Fruit fly (Drosophila melanogaster) whole organism, embryonic: ENCODE results near the gene Blm.
A peak's percentile ranks its signal among the peaks of the same experiment; 100 is the strongest.

Experiments
- Antp ChIP-seq: fragments of 200-800 bp; sonication (Bioruptor generic); optimal IDR thresholded peaks from 3 replicates; lab custom pipeline; 2016; ENCODE audit warnings: missing biosample characterization, missing genetic modification characterization
- B-H2 ChIP-seq: fragments of 200-800 bp; sonication (Bioruptor generic); optimal IDR thresholded peaks from 2 replicates; lab custom pipeline; 2018; ENCODE audit warnings: missing biosample characterization, mild to moderate bottlenecking, missing genetic modification characterization
- CG1024 ChIP-seq: fragments of 200-800 bp; sonication (Bioruptor generic); IDR thresholded peaks from 2 replicates; pipeline ENCODE4 v1.3.6; 2022; ENCODE audit warnings: missing biosample characterization, missing genetic modification characterization
- CG11456 ChIP-seq: fragments of 200-800 bp; sonication (Bioruptor generic); IDR thresholded peaks from 3 replicates; pipeline ENCODE4 v1.3.6; 2022; ENCODE audit warnings: missing biosample characterization, missing genetic modification characterization
- CG12104 ChIP-seq: fragments of 200-800 bp; sonication (Bioruptor generic); optimal IDR thresholded peaks from 3 replicates; lab custom pipeline; 2016; ENCODE audit warnings: missing biosample characterization, missing genetic modification characterization
- CG12769 ChIP-seq: fragments of 200-800 bp; sonication (Bioruptor generic); optimal IDR thresholded peaks from 2 replicates; lab custom pipeline; 2019; ENCODE audit warnings: missing biosample characterization, mild to moderate bottlenecking, missing genetic modification characterization, moderate library complexity
- CG12942 ChIP-seq: fragments of 200-800 bp; sonication (Bioruptor generic); optimal IDR thresholded peaks from 3 replicates; lab custom pipeline; 2016; ENCODE audit warnings: missing biosample characterization, missing genetic modification characterization
- CG13287 ChIP-seq: fragments of 200-800 bp; sonication (Bioruptor generic); IDR thresholded peaks from 2 replicates; pipeline ENCODE4 v1.3.6; 2022; ENCODE audit warnings: missing biosample characterization, missing genetic modification characterization; ENCODE audit not compliant: partially characterized antibody
- CG13296 ChIP-seq: fragments of 200-800 bp; sonication (Bioruptor generic); optimal IDR thresholded peaks from 3 replicates; lab custom pipeline; 2018; ENCODE audit warnings: missing biosample characterization, mild to moderate bottlenecking, missing genetic modification characterization
- CG14710 ChIP-seq: fragments of 200-800 bp; sonication (Bioruptor generic); optimal IDR thresholded peaks from 3 replicates; lab custom pipeline; 2019; ENCODE audit warnings: missing biosample characterization, mild to moderate bottlenecking, missing genetic modification characterization, moderate library complexity
- CG1602 ChIP-seq: fragments of 200-800 bp; sonication (Bioruptor generic); optimal IDR thresholded peaks from 3 replicates; lab custom pipeline; 2016; ENCODE audit warnings: missing biosample characterization, missing genetic modification characterization
- CG1647 ChIP-seq: fragments of 200-800 bp; sonication (Bioruptor generic); optimal IDR thresholded peaks from 3 replicates; lab custom pipeline; 2016; ENCODE audit warnings: missing biosample characterization, missing genetic modification characterization
- CG3847 ChIP-seq: fragments of 200-800 bp; sonication (Bioruptor generic); IDR thresholded peaks from 2 replicates; pipeline ENCODE4 v1.3.6; 2022; ENCODE audit warnings: missing biosample characterization, missing genetic modification characterization
- CG4707 ChIP-seq: fragments of 200-800 bp; sonication (Bioruptor generic); optimal IDR thresholded peaks from 2 replicates; lab custom pipeline; 2018; ENCODE audit warnings: missing biosample characterization, mild to moderate bottlenecking, missing genetic modification characterization, moderate library complexity
- CG4820 ChIP-seq: fragments of 200-800 bp; sonication (Bioruptor generic); optimal IDR thresholded peaks from 3 replicates; lab custom pipeline; 2016; ENCODE audit warnings: missing biosample characterization, missing genetic modification characterization
- CG6272 ChIP-seq: fragments of 200-800 bp; sonication (Bioruptor generic); IDR thresholded peaks from 2 replicates; pipeline ENCODE4 v1.3.6; 2022; ENCODE audit warnings: missing biosample characterization, missing genetic modification characterization
- CG6765 ChIP-seq: fragments of 200-800 bp; sonication (Bioruptor generic); optimal IDR thresholded peaks from 3 replicates; lab custom pipeline; 2017; ENCODE audit warnings: missing biosample characterization, mild to moderate bottlenecking, missing genetic modification characterization
- CG7987 ChIP-seq: fragments of 200-800 bp; sonication (Bioruptor generic); optimal IDR thresholded peaks from 2 replicates; lab custom pipeline; 2018; ENCODE audit warnings: missing biosample characterization, mild to moderate bottlenecking, missing genetic modification characterization, moderate library complexity
- CG9609 ChIP-seq: fragments of 200-800 bp; sonication (Bioruptor generic); optimal IDR thresholded peaks from 3 replicates; lab custom pipeline; 2016; ENCODE audit warnings: missing biosample characterization, missing genetic modification characterization
- D19B ChIP-seq: fragments of 200-800 bp; sonication (Bioruptor generic); optimal IDR thresholded peaks from 2 replicates; lab custom pipeline; 2017; ENCODE audit warnings: missing biosample characterization, mild to moderate bottlenecking, missing genetic modification characterization
- Dll ChIP-seq: fragments of 200-800 bp; sonication (Bioruptor generic); IDR thresholded peaks from 4 replicates; pipeline ENCODE4 v1.3.6; 2022; ENCODE audit warnings: missing biosample characterization, missing genetic modification characterization; ENCODE audit not compliant: partially characterized antibody
- Gsc ChIP-seq: fragments of 200-800 bp; sonication (Bioruptor generic); IDR thresholded peaks from 2 replicates; pipeline ENCODE4 v1.3.6; 2022; ENCODE audit warnings: missing biosample characterization, missing genetic modification characterization
- HHEX ChIP-seq: fragments of 200-800 bp; sonication (Bioruptor generic); optimal IDR thresholded peaks from 3 replicates; lab custom pipeline; 2017; ENCODE audit warnings: missing biosample characterization, mild to moderate bottlenecking, missing genetic modification characterization, missing genetic modification reagents
- HLH3B ChIP-seq: fragments of 200-800 bp; sonication (Bioruptor generic); IDR thresholded peaks from 2 replicates; pipeline ENCODE4 v1.3.6; 2022; ENCODE audit warnings: missing biosample characterization, missing genetic modification characterization
- Hey ChIP-seq: fragments of 200-800 bp; sonication (Bioruptor generic); optimal IDR thresholded peaks from 3 replicates; lab custom pipeline; 2018; ENCODE audit warnings: missing biosample characterization, mild to moderate bottlenecking, missing genetic modification characterization
- MESR4 ChIP-seq: fragments of 200-800 bp; sonication (Bioruptor generic); optimal IDR thresholded peaks from 2 replicates; lab custom pipeline; 2018; ENCODE audit warnings: missing biosample characterization, mild to moderate bottlenecking, missing genetic modification characterization, moderate library complexity
- MTF-1 ChIP-seq: fragments of 200-800 bp; sonication (Bioruptor generic); optimal IDR thresholded peaks from 2 replicates; lab custom pipeline; 2018; ENCODE audit warnings: missing biosample characterization, mild to moderate bottlenecking, missing genetic modification characterization, borderline replicate concordance
- Opbp ChIP-seq: fragments of 200-800 bp; sonication (Bioruptor generic); IDR thresholded peaks from 3 replicates; pipeline ENCODE4 v1.3.6; 2022; ENCODE audit warnings: missing biosample characterization, missing genetic modification characterization; ENCODE audit not compliant: partially characterized antibody
- Ptx1 ChIP-seq: fragments of 200-800 bp; sonication (Bioruptor generic); IDR thresholded peaks from 2 replicates; pipeline ENCODE4 v1.3.6; 2022; ENCODE audit warnings: missing biosample characterization, missing genetic modification characterization
- Sry-δ ChIP-seq: fragments of 200-800 bp; sonication (Bioruptor generic); optimal IDR thresholded peaks from 2 replicates; lab custom pipeline; 2016; ENCODE audit warnings: missing biosample characterization, missing genetic modification characterization
- Stat92E ChIP-seq, 3 experiments: fragments of >200 bp in 2 of 3; fragments of 200-800 bp in 1 of 3; sonication (Bioruptor generic) in 1 of 3; optimal IDR thresholded peaks; 2 replicates each; lab custom pipeline; 2017 to 2019; ENCODE audit warnings: missing biosample characterization in 3 of 3, missing genetic modification characterization in 3 of 3, mild to moderate bottlenecking in 1 of 3, moderate library complexity in 1 of 3
- ac ChIP-seq: fragments of 200-800 bp; sonication (Bioruptor generic); optimal IDR thresholded peaks from 3 replicates; lab custom pipeline; 2017; ENCODE audit warnings: missing biosample characterization, mild to moderate bottlenecking, missing genetic modification characterization
- amos ChIP-seq: fragments of 200-800 bp; sonication (Bioruptor generic); IDR thresholded peaks from 2 replicates; pipeline ENCODE4 v1.3.6; 2022; ENCODE audit warnings: missing biosample characterization, missing genetic modification characterization; ENCODE audit not compliant: partially characterized antibody
- ash1 ChIP-seq: fragments of 200-800 bp; sonication (Bioruptor generic); optimal IDR thresholded peaks from 2 replicates; lab custom pipeline; 2018; ENCODE audit warnings: missing biosample characterization, mild to moderate bottlenecking, missing genetic modification characterization
- ci ChIP-seq: fragments of 200-800 bp; sonication (Bioruptor generic); IDR thresholded peaks from 3 replicates; pipeline ENCODE4 v1.3.6; 2022; ENCODE audit warnings: missing biosample characterization, missing genetic modification characterization
- danr ChIP-seq: fragments of 200-800 bp; sonication (Bioruptor generic); IDR thresholded peaks from 2 replicates; pipeline ENCODE4 v1.3.6; 2022; ENCODE audit warnings: missing biosample characterization, missing genetic modification characterization
- ems ChIP-seq: fragments of 200-800 bp; sonication (Bioruptor generic); optimal IDR thresholded peaks from 3 replicates; lab custom pipeline; 2016; ENCODE audit warnings: missing biosample characterization, missing genetic modification characterization
- eve ChIP-seq, 2 experiments: fragments of >200 bp; optimal IDR thresholded peaks; 2 replicates each; lab custom pipeline; 2017; ENCODE audit warnings: missing biosample characterization in 2 of 2, missing genetic modification characterization in 2 of 2
- ewg ChIP-seq: fragments of 200-800 bp; sonication (Bioruptor generic); optimal IDR thresholded peaks from 3 replicates; lab custom pipeline; 2017; ENCODE audit warnings: mild to moderate bottlenecking, missing biosample characterization, missing genetic modification reagents, missing genetic modification characterization
- fd64A ChIP-seq: fragments of 200-800 bp; sonication (Bioruptor generic); optimal IDR thresholded peaks from 3 replicates; lab custom pipeline; 2018; ENCODE audit warnings: missing biosample characterization, mild to moderate bottlenecking, missing genetic modification characterization
- gsb-n ChIP-seq: fragments of 200-800 bp; sonication (Bioruptor generic); optimal IDR thresholded peaks from 3 replicates; lab custom pipeline; 2018; ENCODE audit warnings: missing biosample characterization, mild to moderate bottlenecking, missing genetic modification characterization
- ken ChIP-seq: fragments of 200-800 bp; sonication (Bioruptor generic); IDR thresholded peaks from 3 replicates; pipeline ENCODE4 v1.3.6; 2022; ENCODE audit warnings: missing biosample characterization, missing genetic modification characterization
- klu ChIP-seq: fragments of 200-800 bp; sonication (Bioruptor generic); IDR thresholded peaks from 2 replicates; pipeline ENCODE4 v1.3.6; 2022; ENCODE audit warnings: missing biosample characterization, missing genetic modification characterization
- lbe ChIP-seq: fragments of 200-800 bp; sonication (Bioruptor generic); optimal IDR thresholded peaks from 2 replicates; lab custom pipeline; 2016; ENCODE audit warnings: missing biosample characterization, mild to moderate bottlenecking, missing genetic modification characterization
- lov ChIP-seq, 2 experiments: fragments of 200-800 bp in 1 of 2; fragments of >200 bp in 1 of 2; sonication (Bioruptor generic) in 1 of 2; IDR thresholded peaks in 1 of 2; optimal IDR thresholded peaks in 1 of 2; 2 replicates in 1 of 2; 3 replicates in 1 of 2; pipeline versions ENCODE4 v1.3.6 to Lab custom; 2017 to 2022; ENCODE audit warnings: missing biosample characterization in 1 of 2, missing genetic modification characterization in 1 of 2
- maf-S ChIP-seq: fragments of 200-800 bp; sonication (Bioruptor generic); optimal IDR thresholded peaks from 2 replicates; lab custom pipeline; 2016; ENCODE audit warnings: missing biosample characterization, missing genetic modification characterization
- sisA ChIP-seq: fragments of 200-800 bp; sonication (Bioruptor generic); IDR thresholded peaks from 2 replicates; pipeline ENCODE4 v1.3.6; 2022; ENCODE audit warnings: missing biosample characterization, missing genetic modification characterization
- wek ChIP-seq: fragments of 200-800 bp; sonication (Bioruptor generic); optimal IDR thresholded peaks from 3 replicates; lab custom pipeline; 2018; ENCODE audit warnings: missing biosample characterization, mild to moderate bottlenecking, missing genetic modification characterization, moderate library complexity
- wor ChIP-seq: fragments of 200-800 bp; sonication (Bioruptor generic); IDR thresholded peaks from 2 replicates; pipeline ENCODE4 v1.3.6; 2022; ENCODE audit warnings: missing biosample characterization, missing genetic modification characterization
- zf30C ChIP-seq: fragments of 200-800 bp; sonication (Bioruptor generic); optimal IDR thresholded peaks from 3 replicates; lab custom pipeline; 2018; ENCODE audit warnings: missing biosample characterization, mild to moderate bottlenecking, missing genetic modification characterization

Gene Blm

dm6 chr3R:11735337-11735736 lies 6.2 kb downstream of the Blm start, which contains the start of gene CG14721 (continued):
- TF ChIP-seq CG9609 (no peak), amos (GFP tag; lab: Robert Waterston, UW) (peak; percentile 39; the same call in 1 of the 2 replicates), Sry-δ (GFP tag; lab: Kevin White, UChicago) (peak; percentile 58), ewg (GFP tag; lab: Kevin White, UChicago) (peak; percentile 62), fd64A (GFP tag; lab: Kevin White, UChicago) (no peak), ken (GFP tag; lab: Robert Waterston, UW) (0 out of 3 replicates have a peak, but pooled peaks have one; percentile 11), Ptx1 (GFP tag; lab: Robert Waterston, UW) (0 out of 2 replicates have a peak, but pooled peaks have one; percentile 17), CG12769 (tag; lab: Kevin White, UChicago) (no peak), eve (GFP tag; optimal IDR thresholded peaks at IDR 0.05; lab: Kevin White, UChicago) (no peak), gsb-n (tag; lab: Kevin White, UChicago) (no peak), CG6765 (GFP tag; lab: Kevin White, UChicago) (no peak), Stat92E (GFP tag; optimal IDR thresholded peaks at IDR 0.05; lab: Kevin White, UChicago) (no peak), CG3847 (GFP tag; lab: Robert Waterston, UW) (peak; percentile 66), ems (GFP tag; lab: Kevin White, UChicago) (peak; percentile 8), MTF-1 (GFP tag; lab: Kevin White, UChicago) (no peak), CG12942 (no peak), lbe (GFP tag; lab: Kevin White, UChicago) (no peak), Opbp (GFP tag; lab: Robert Waterston, UW) (peak; percentile 41; the same call in 1 of the 3 replicates), CG11456 (GFP tag; lab: Robert Waterston, UW) (no peak), CG14710 (tag; lab: Kevin White, UChicago) (peak; percentile 58), lov (optimal IDR thresholded peaks at IDR 0.05; lab: Kevin White, UChicago) (no peak), lov (GFP tag; IDR thresholded peaks at IDR 0.05; lab: Robert Waterston, UW) (no peak), CG13287 (GFP tag; lab: Robert Waterston, UW) (peak; percentile 62), CG4707 (GFP tag; lab: Kevin White, UChicago) (no peak), D19B (no peak), CG12104 (GFP tag; lab: Kevin White, UChicago) (no peak), ci (GFP tag; lab: Robert Waterston, UW) (peak; percentile 38; the same call in 2 of the 3 replicates), HLH3B (no peak), ash1 (GFP tag; lab: Kevin White, UChicago) (no peak), CG7987 (no peak), CG1647 (GFP tag; lab: Kevin White, UChicago) (peak; percentile 28), zf30C (GFP tag; lab: Kevin White, UChicago) (no peak), klu (GFP tag; lab: Robert Waterston, UW) (no peak), CG1602 (GFP tag; lab: Kevin White, UChicago) (no peak), MESR4 (peak; percentile 45), Hey (tag; lab: Kevin White, UChicago) (no peak), CG4820 (GFP tag; lab: Kevin White, UChicago) (no peak), Antp (GFP tag; lab: Kevin White, UChicago) (peak; percentile 42), CG1024 (GFP tag; lab: Robert Waterston, UW) (no peak), CG13296 (no peak), CG6272 (peak; percentile 38), ac (GFP tag; lab: Kevin White, UChicago) (no peak), danr (GFP tag; lab: Robert Waterston, UW) (no peak), HHEX (GFP tag; lab: Kevin White, UChicago) (no peak), wor (GFP tag; lab: Robert Waterston, UW) (no peak), Dll (GFP tag; lab: Robert Waterston, UW) (peak; percentile 71), maf-S (GFP tag; lab: Kevin White, UChicago) (no peak), sisA (GFP tag; lab: Robert Waterston, UW) (peak; percentile 20; the same call in 1 of the 2 replicates), Gsc (GFP tag; lab: Robert Waterston, UW) (no peak), B-H2 (GFP tag; lab: Kevin White, UChicago) (no peak), wek (GFP tag; lab: Kevin White, UChicago) (no peak)
